Worm (Caenorhabditis elegans): ENCODE results near the gene ifet-1.

DNA sequence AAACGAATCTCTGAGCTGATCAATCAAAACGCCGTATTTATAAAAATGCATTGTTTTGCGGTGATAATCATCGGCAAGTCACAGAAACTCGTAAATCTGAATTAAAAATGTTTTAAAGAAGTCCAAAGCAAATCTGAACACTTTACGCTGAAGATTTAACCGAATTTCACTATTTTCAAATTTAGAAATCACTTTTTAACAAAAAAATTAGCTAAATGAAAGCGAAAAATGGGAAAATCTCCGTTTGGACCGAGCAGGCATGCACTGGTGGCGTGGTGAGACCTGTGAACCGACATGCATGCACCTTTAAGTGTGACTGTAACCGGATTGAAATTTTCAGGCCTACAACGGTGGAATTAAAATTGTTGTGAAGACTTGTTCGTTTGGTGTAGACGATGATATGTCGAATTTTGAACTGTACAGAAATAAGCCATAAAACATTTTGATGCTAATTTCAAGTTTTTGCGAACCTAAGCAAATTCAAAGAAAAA is 35.4 kb downstream of the ifet-1 start, which contains the start of gene C28A5.2:
- TF ChIP-seq nhr-76 (tag; optimal IDR thresholded peaks at IDR 0.05): no peak
- TF ChIP-seq elt-3 (tag; optimal IDR thresholded peaks at IDR 0.05): no peak
- no peak for TF ChIP-seq nhr-25 (tag; optimal IDR thresholded peaks at IDR 0.05)
- TF ChIP-seq unc-62 (GFP tag; optimal IDR thresholded peaks at IDR 0.05): no peak
- TF ChIP-seq skn-1 (tag; optimal IDR thresholded peaks at IDR 0.05): no peak
- no peak for TF ChIP-seq fos-1 (tag; optimal IDR thresholded peaks at IDR 0.05)
- no peak for TF ChIP-seq sea-2 (GFP tag; optimal IDR thresholded peaks at IDR 0.05)
- no peak for TF ChIP-seq nhr-12 (tag; optimal IDR thresholded peaks at IDR 0.05)
- TF ChIP-seq egl-27 (tag; optimal IDR thresholded peaks at IDR 0.05): no peak
- no peak for TF ChIP-seq elt-1 (tag; optimal IDR thresholded peaks at IDR 0.05)
- no peak for TF ChIP-seq ZK546.5 (tag; optimal IDR thresholded peaks at IDR 0.05)
- TF ChIP-seq unc-39 (tag; optimal IDR thresholded peaks at IDR 0.05): no peak
- no peak for TF ChIP-seq nhr-11 (tag; optimal IDR thresholded peaks at IDR 0.05)
